Worm (Caenorhabditis elegans) whole organism, L1 larva: ENCODE data around the gene rle-1.

Source experiments
- ama-1 ChIP-seq: fragments of 150-350 bp; optimal IDR thresholded peaks from 2 replicates; lab custom pipeline; 2014
- ceh-63 ChIP-seq: fragments of 200-800 bp; sonication (Bioruptor generic); optimal IDR thresholded peaks from 2 replicates; lab custom pipeline; 2018; ENCODE audit warnings: mild to moderate bottlenecking, missing genetic modification characterization, missing compliant biosample characterization
- efl-3 ChIP-seq: fragments of 200-800 bp; sonication (Bioruptor generic); optimal IDR thresholded peaks from 2 replicates; lab custom pipeline; 2018; ENCODE audit warnings: mild to moderate bottlenecking, missing genetic modification characterization, missing compliant biosample characterization
- elt-3 ChIP-seq, 6 experiments: fragments of 150-350 bp in 1 of 6; sonication (generic microtip); optimal IDR thresholded peaks; 2 replicates each; lab custom pipeline; 2017 to 2018; ENCODE audit warnings: missing biosample characterization in 6 of 6, missing genetic modification characterization in 6 of 6, inconsistent platforms in 1 of 6
- fos-1 ChIP-seq: fragments of 150-350 bp; optimal IDR thresholded peaks from 2 replicates; lab custom pipeline; 2014; ENCODE audit warnings: missing biosample characterization, missing genetic modification characterization
- hpl-2 ChIP-seq: fragments of 150-350 bp; optimal IDR thresholded peaks from 2 replicates; lab custom pipeline; 2014; ENCODE audit warnings: missing biosample characterization, missing genetic modification reagents, missing genetic modification characterization
- jun-1 ChIP-seq: fragments of 150-350 bp; optimal IDR thresholded peaks from 2 replicates; lab custom pipeline; 2014; ENCODE audit warnings: missing biosample characterization, missing genetic modification reagents, missing genetic modification characterization
- lin-13 ChIP-seq: fragments of 150-350 bp; optimal IDR thresholded peaks from 2 replicates; lab custom pipeline; 2014; ENCODE audit warnings: missing biosample characterization, missing genetic modification reagents, missing genetic modification characterization
- lin-15B ChIP-seq: fragments of 150-350 bp; sonication (generic microtip); optimal IDR thresholded peaks from 3 replicates; lab custom pipeline; 2014; ENCODE audit warnings: missing biosample characterization, missing genetic modification characterization
- lin-39 ChIP-seq: fragments of 150-350 bp; optimal IDR thresholded peaks from 2 replicates; lab custom pipeline; 2014; ENCODE audit warnings: missing biosample characterization, missing genetic modification reagents, missing genetic modification characterization
- nhr-12 ChIP-seq: sonication (generic microtip); optimal IDR thresholded peaks from 2 replicates; lab custom pipeline; 2017; ENCODE audit warnings: missing biosample characterization, missing genetic modification characterization
- nhr-237 ChIP-seq: fragments of 150-350 bp; optimal IDR thresholded peaks from 2 replicates; lab custom pipeline; 2014; ENCODE audit warnings: missing biosample characterization, missing genetic modification characterization
- tbx-2 ChIP-seq: sonication (generic microtip); optimal IDR thresholded peaks from 2 replicates; lab custom pipeline; 2016; ENCODE audit warnings: missing genetic modification characterization, missing compliant biosample characterization
- ztf-11 ChIP-seq, 2 experiments: sonication (generic microtip); optimal IDR thresholded peaks; 2 replicates each; lab custom pipeline; 2016 to 2017; ENCODE audit warnings: missing genetic modification characterization in 2 of 2, missing biosample characterization in 1 of 2, missing compliant biosample characterization in 1 of 2

DNA sequence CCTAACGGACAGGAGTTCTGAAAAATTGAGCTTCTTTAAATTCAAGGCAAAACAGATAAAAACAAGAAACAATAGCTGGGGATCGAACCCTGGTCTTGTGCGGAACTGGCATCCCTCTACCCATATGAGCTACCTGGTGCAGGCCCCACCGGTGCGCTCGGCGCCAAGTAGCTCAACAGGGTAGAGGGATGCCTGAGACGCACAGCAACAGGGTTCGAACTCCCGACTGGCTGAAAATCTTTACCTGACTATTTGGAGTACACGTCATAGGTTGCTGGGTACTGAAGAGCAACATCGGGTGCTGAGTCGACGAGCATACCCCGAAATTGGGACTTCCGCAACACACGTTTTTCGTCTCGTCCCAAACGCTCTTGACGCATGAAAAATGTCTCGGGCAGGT lies 26.9 kb downstream of the rle-1 start:
- TF ChIP-seq nhr-12, result no peak
- TF ChIP-seq jun-1, result no peak
- no peak for TF ChIP-seq lin-15B (tag; lab: Kevin White, UChicago)
- no peak for TF ChIP-seq lin-39 (tag; lab: Kevin White, UChicago)
- TF ChIP-seq ztf-11 (tag; optimal IDR thresholded peaks at IDR 0.05; lab: Kevin White, UChicago), result no peak
- no peak for TF ChIP-seq efl-3 (GFP tag; lab: Kevin White, UChicago)
- no peak for TF ChIP-seq hpl-2 (GFP tag; lab: Kevin White, UChicago)
- no peak for TF ChIP-seq ama-1 (lab: Kevin White, UChicago)
- TF ChIP-seq elt-3 (tag; optimal IDR thresholded peaks at IDR 0.05; lab: Kevin White, UChicago), result no peak
- no peak for TF ChIP-seq ceh-63
- no peak for TF ChIP-seq tbx-2
- no peak for TF ChIP-seq nhr-237 (tag; lab: Kevin White, UChicago)
- no peak for TF ChIP-seq fos-1 (tag; lab: Kevin White, UChicago)
- no peak for TF ChIP-seq lin-13 (GFP tag; lab: Kevin White, UChicago)
